Fruit fly (Drosophila melanogaster): ENCODE results near the gene CG7016.
A peak's percentile ranks its signal among the peaks of the same experiment; 100 is the strongest.

CG7016 gene

dm6 chr3R:24850420-24850819 is 12.3 kb upstream of the CG7016 start, which contains the start of gene CG7006:
CG7006 (plus strand) TSS chr3R:24850627.
- TF ChIP-seq HLH106 (tag; optimal IDR thresholded peaks at IDR 0.05) (peak; percentile 69), usp (GFP tag; optimal IDR thresholded peaks at IDR 0.05) (no peak), Myc (optimal IDR thresholded peaks at IDR 0.05) (peak; percentile 63), br (GFP tag; optimal IDR thresholded peaks at IDR 0.05) (peak; percentile 80), pan (optimal IDR thresholded peaks at IDR 0.05) (no peak), ey (GFP tag; optimal IDR thresholded peaks at IDR 0.05) (peak; percentile 74), Sp1 (GFP tag; optimal IDR thresholded peaks at IDR 0.05) (no peak), CG9705 (GFP tag; optimal IDR thresholded peaks at IDR 0.05) (peak; percentile 74), dsf (GFP tag; optimal IDR thresholded peaks at IDR 0.05; ENCODE audit: borderline replicate concordance) (peak; percentile 76), foxo (GFP tag; optimal IDR thresholded peaks at IDR 0.05) (peak in 1 of 2 experiments; percentile 88), OdsH (GFP tag; optimal IDR thresholded peaks at IDR 0.05) (peak; percentile 71), Hnf4 (GFP tag; optimal IDR thresholded peaks at IDR 0.05) (peak; percentile 97), Vsx2 (GFP tag; optimal IDR thresholded peaks at IDR 0.05; ENCODE audit: partially characterized antibody) (peak; percentile 21), Abd-B (GFP tag; optimal IDR thresholded peaks at IDR 0.05) (no peak), Mio (GFP tag; optimal IDR thresholded peaks at IDR 0.05) (peak; percentile 2), jim (GFP tag; optimal IDR thresholded peaks at IDR 0.05) (peak; percentile 27), fru (GFP tag; optimal IDR thresholded peaks at IDR 0.05) (no peak), dmrt93B (GFP tag; optimal IDR thresholded peaks at IDR 0.05) (peak; percentile 54), psq (GFP tag; optimal IDR thresholded peaks at IDR 0.05) (peak; percentile 74), GATAd (GFP tag; optimal IDR thresholded peaks at IDR 0.05) (peak; percentile 46), Dif (GFP tag; optimal IDR thresholded peaks at IDR 0.05; ENCODE audit: partially characterized antibody) (no peak), lola (GFP tag; optimal IDR thresholded peaks at IDR 0.05) (no peak), Jra (GFP tag; optimal IDR thresholded peaks at IDR 0.05) (peak; percentile 89), Hr83 (GFP tag; optimal IDR thresholded peaks at IDR 0.05; ENCODE audit: poor library complexity, severe bottlenecking) (peak; percentile 98), rgr (GFP tag; optimal IDR thresholded peaks at IDR 0.05) (peak; percentile 89), sv (GFP tag; optimal IDR thresholded peaks at IDR 0.05) (peak; percentile 78), h (GFP tag; optimal IDR thresholded peaks at IDR 0.05) (peak; percentile 85), Rel (GFP tag; optimal IDR thresholded peaks at IDR 0.05) (no peak), Rel (tag; optimal IDR thresholded peaks at IDR 0.05) (peak; percentile 27)

- TF ChIP-seq pan (optimal IDR thresholded peaks at IDR 0.05) (no peak), Rel (GFP tag; optimal IDR thresholded peaks at IDR 0.05) (no peak), Rel (tag; optimal IDR thresholded peaks at IDR 0.05) (peak; percentile 59)
Measured at dm6 chr3R:24851429-24851828, 11.3 kb upstream of the CG7016 start, which contains the start of gene Nct. Nct (plus strand) TSS chr3R:24851601.

dm6 chr3R:24856143-24856542 is 6.6 kb upstream of the CG7016 start, which contains the start of gene HDAC11:
HDAC11 (minus strand) TSS chr3R:24856243.
- TF ChIP-seq Rel (GFP tag; optimal IDR thresholded peaks at IDR 0.05) (no peak), Rel (tag; optimal IDR thresholded peaks at IDR 0.05) (no peak), Vsx2 (GFP tag; optimal IDR thresholded peaks at IDR 0.05; ENCODE audit: partially characterized antibody) (no peak), sage (GFP tag; optimal IDR thresholded peaks at IDR 0.05) (no peak), ey (GFP tag; optimal IDR thresholded peaks at IDR 0.05) (no peak), psq (GFP tag; optimal IDR thresholded peaks at IDR 0.05) (no peak), lola (GFP tag; optimal IDR thresholded peaks at IDR 0.05) (no peak), rgr (GFP tag; optimal IDR thresholded peaks at IDR 0.05) (no peak), Abd-B (GFP tag; optimal IDR thresholded peaks at IDR 0.05) (no peak), woc (GFP tag; optimal IDR thresholded peaks at IDR 0.05) (no peak), br (GFP tag; optimal IDR thresholded peaks at IDR 0.05) (no peak), foxo (GFP tag; optimal IDR thresholded peaks at IDR 0.05) (no peak), dmrt93B (GFP tag; optimal IDR thresholded peaks at IDR 0.05) (no peak)

dm6 chr3R:24857459-24857858 is 5.3 kb upstream of the CG7016 start, which contains the start of gene CAH4:
CAH4 (minus strand) TSS chr3R:24857559.
- TF ChIP-seq OdsH (GFP tag; optimal IDR thresholded peaks at IDR 0.05) (no peak), dsf (GFP tag; optimal IDR thresholded peaks at IDR 0.05; ENCODE audit: borderline replicate concordance) (no peak), Jra (GFP tag; optimal IDR thresholded peaks at IDR 0.05) (no peak)

dm6 chr3R:24859701-24860100 is 3.0 kb upstream of the CG7016 start, which contains the start of gene ppk22:
ppk22 (minus strand) TSS chr3R:24859801.
- TF ChIP-seq GATAd (GFP tag; optimal IDR thresholded peaks at IDR 0.05) = no peak
- TF ChIP-seq dl (GFP tag; optimal IDR thresholded peaks at IDR 0.05; ENCODE audit: insufficient read depth in 1 of 2, partially characterized antibody in 2 of 2) = no peak
- TF ChIP-seq Dif (GFP tag; optimal IDR thresholded peaks at IDR 0.05; ENCODE audit: partially characterized antibody) = no peak
